Fruit fly (Drosophila melanogaster) Kc167 (cell line): Measurements from ENCODE around the gene CG8892.

Experiments
- Myc ChIP-seq: fragments of >200 bp; optimal IDR thresholded peaks from 2 replicates; lab custom pipeline; 2017; ENCODE audit warnings: missing external identifiers
- insv ChIP-seq: fragments of >200 bp; optimal IDR thresholded peaks from 3 replicates; lab custom pipeline; 2018; ENCODE audit warnings: missing external identifiers

DNA sequence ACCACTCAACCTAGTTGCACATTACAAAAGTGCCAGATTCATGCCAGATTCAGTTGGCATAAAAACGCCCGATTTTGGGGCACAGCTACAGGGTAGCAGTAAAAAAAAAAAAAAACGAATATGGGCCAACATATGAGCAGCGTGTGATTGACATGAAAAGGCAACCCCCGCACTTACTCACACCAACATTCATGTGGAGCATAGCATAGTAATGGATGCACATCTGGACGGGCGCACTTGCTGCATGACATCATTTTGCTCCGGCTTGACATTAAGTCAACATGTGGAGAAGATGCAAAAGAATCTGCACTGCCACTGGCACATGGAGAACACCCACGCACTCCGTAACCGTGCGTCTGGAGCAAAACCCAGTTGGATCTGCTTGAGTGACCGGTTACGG is 41.2 kb upstream of the CG8892 start:
- TF ChIP-seq Myc (lab: Kevin White, UChicago) (no peak), insv (lab: Kevin White, UChicago) (no peak)
